Fruit fly (Drosophila melanogaster): ENCODE data around the gene Lectin-galC1.

Lectin-galC1 gene

dm6 chr2L:19452535-19453317 lies 35.5 kb downstream of the Lectin-galC1 start (continued):
- no peak; the same call in 3 of the 4 replicates for TF ChIP-seq Dll (GFP tag; IDR thresholded peaks at IDR 0.05; ENCODE audit: partially characterized antibody)
- TF ChIP-seq ap (GFP tag; IDR thresholded peaks at IDR 0.05) = no peak
- peak; percentile 82 for TF ChIP-seq grau (tag; optimal IDR thresholded peaks at IDR 0.05)
- no peak for TF ChIP-seq Atf-2 (GFP tag; optimal IDR thresholded peaks at IDR 0.05)
- TF ChIP-seq CG13287 (GFP tag; IDR thresholded peaks at IDR 0.05; ENCODE audit: partially characterized antibody) = peak; percentile 39
- TF ChIP-seq Taf1 (GFP tag; IDR thresholded peaks at IDR 0.05) = no peak
- TF ChIP-seq dati (GFP tag; IDR thresholded peaks at IDR 0.05) = no peak
- TF ChIP-seq usp (GFP tag; optimal IDR thresholded peaks at IDR 0.05) = no peak
- TF ChIP-seq jumu (GFP tag; optimal IDR thresholded peaks at IDR 0.05) = peak; percentile 35
- TF ChIP-seq CkIIα-i1 (GFP tag; IDR thresholded peaks at IDR 0.05) = no peak
- TF ChIP-seq cas (GFP tag; IDR thresholded peaks at IDR 0.05) = no peak
- TF ChIP-seq az2 (GFP tag; optimal IDR thresholded peaks at IDR 0.05) = peak; percentile 22
- TF ChIP-seq h (optimal IDR thresholded peaks at IDR 0.05) = no peak
- no peak for TF ChIP-seq org-1 (GFP tag; optimal IDR thresholded peaks at IDR 0.05)
- no peak for TF ChIP-seq CG9437 (GFP tag; optimal IDR thresholded peaks at IDR 0.05)
- 0 out of 2 replicates have a peak, but pooled peaks have one; percentile 13 for TF ChIP-seq Ada2b (GFP tag; IDR thresholded peaks at IDR 0.05)
- no peak for TF ChIP-seq CG1602 (GFP tag; optimal IDR thresholded peaks at IDR 0.05)
- no peak for TF ChIP-seq pros (GFP tag; optimal IDR thresholded peaks at IDR 0.05)
- 0 out of 2 replicates have a peak, but pooled peaks have one; percentile 2 for TF ChIP-seq CG1024 (GFP tag; IDR thresholded peaks at IDR 0.05)
- no peak for TF ChIP-seq CG17328 (GFP tag; IDR thresholded peaks at IDR 0.05)
- no peak for TF ChIP-seq NK7.1 (GFP tag; optimal IDR thresholded peaks at IDR 0.05)
- no peak; the same call in 1 of the 2 replicates for TF ChIP-seq rib (GFP tag; IDR thresholded peaks at IDR 0.05)
- no peak for TF ChIP-seq CG7745 (tag; optimal IDR thresholded peaks at IDR 0.05)
- no peak for TF ChIP-seq CG10366 (GFP tag; IDR thresholded peaks at IDR 0.05)
- peak; percentile 43 for TF ChIP-seq CG2120 (GFP tag; optimal IDR thresholded peaks at IDR 0.05)
- TF ChIP-seq Jarid2 (GFP tag; optimal IDR thresholded peaks at IDR 0.05) = no peak
- no peak for TF ChIP-seq CG2202 (tag; optimal IDR thresholded peaks at IDR 0.05)
- no peak for TF ChIP-seq CG5953 (GFP tag; IDR thresholded peaks at IDR 0.05)
- no peak for TF ChIP-seq CG1529 (GFP tag; optimal IDR thresholded peaks at IDR 0.05)
- TF ChIP-seq CG12942 (GFP tag; optimal IDR thresholded peaks at IDR 0.05) = no peak
- peak; percentile 25 for TF ChIP-seq CG30403 (GFP tag; optimal IDR thresholded peaks at IDR 0.05)
- TF ChIP-seq CG6765 (GFP tag; optimal IDR thresholded peaks at IDR 0.05) = no peak
- TF ChIP-seq insv (GFP tag; optimal IDR thresholded peaks at IDR 0.05) = no peak
- 0 out of 3 replicates have a peak, but pooled peaks have one; percentile 17 for TF ChIP-seq CG7963 (GFP tag; IDR thresholded peaks at IDR 0.05; ENCODE audit: partially characterized antibody)
- peak; percentile 7; the same call in 1 of the 2 replicates for TF ChIP-seq amos (GFP tag; IDR thresholded peaks at IDR 0.05; ENCODE audit: partially characterized antibody)
- peak; percentile 27 for TF ChIP-seq Six4 (GFP tag; optimal IDR thresholded peaks at IDR 0.05)
- TF ChIP-seq CG12104 (GFP tag; optimal IDR thresholded peaks at IDR 0.05) = no peak
- TF ChIP-seq br (optimal IDR thresholded peaks at IDR 0.05) = no peak
- no peak for TF ChIP-seq Vsx1 (GFP tag; optimal IDR thresholded peaks at IDR 0.05)
- no peak for TF ChIP-seq Max (GFP tag; optimal IDR thresholded peaks at IDR 0.05)
- TF ChIP-seq gt (GFP tag; IDR thresholded peaks at IDR 0.05) = no peak
- TF ChIP-seq crc (GFP tag; optimal IDR thresholded peaks at IDR 0.05) = no peak
- TF ChIP-seq CG33213 (GFP tag; optimal IDR thresholded peaks at IDR 0.05) = no peak
- 0 out of 2 replicates have a peak, but pooled peaks have one; percentile 33 for TF ChIP-seq CG4730 (GFP tag; IDR thresholded peaks at IDR 0.05)
- TF ChIP-seq CG6175 (GFP tag; IDR thresholded peaks at IDR 0.05) = no peak
- no peak for TF ChIP-seq Asciz (GFP tag; optimal IDR thresholded peaks at IDR 0.05)
- no peak for TF ChIP-seq Sry-β (GFP tag; optimal IDR thresholded peaks at IDR 0.05)
- no peak for TF ChIP-seq CG18764 (GFP tag; optimal IDR thresholded peaks at IDR 0.05)
- TF ChIP-seq pzg (GFP tag; optimal IDR thresholded peaks at IDR 0.05) = no peak
- TF ChIP-seq dm (GFP tag; optimal IDR thresholded peaks at IDR 0.05) = peak; percentile 1
- peak; percentile 7; the same call in 1 of the 2 replicates for TF ChIP-seq Bgb (GFP tag; IDR thresholded peaks at IDR 0.05; ENCODE audit: partially characterized antibody)

Data from whole organism, embryonic.